Fruit fly (Drosophila melanogaster) whole organism, embryonic: ENCODE measurements around the gene CG4218.
A peak's percentile ranks its signal among the peaks of the same experiment; 100 is the strongest.

Experiments
- B-H1 ChIP-seq: fragments of 200-800 bp; sonication (Bioruptor generic); IDR thresholded peaks from 3 replicates; pipeline ENCODE4 v1.3.6; 2022; ENCODE audit warnings: missing biosample characterization, missing genetic modification characterization
- CG1024 ChIP-seq: fragments of 200-800 bp; sonication (Bioruptor generic); IDR thresholded peaks from 2 replicates; pipeline ENCODE4 v1.3.6; 2022; ENCODE audit warnings: missing biosample characterization, missing genetic modification characterization
- CG10366 ChIP-seq: fragments of 200-800 bp; sonication (Bioruptor generic); IDR thresholded peaks from 2 replicates; pipeline ENCODE4 v1.3.6; 2022; ENCODE audit warnings: missing biosample characterization, missing genetic modification characterization
- CG10462 ChIP-seq: fragments of 200-800 bp; sonication (Bioruptor generic); optimal IDR thresholded peaks from 2 replicates; lab custom pipeline; 2016; ENCODE audit warnings: missing biosample characterization, missing genetic modification characterization
- CG12769 ChIP-seq: fragments of 200-800 bp; sonication (Bioruptor generic); optimal IDR thresholded peaks from 2 replicates; lab custom pipeline; 2019; ENCODE audit warnings: missing biosample characterization, mild to moderate bottlenecking, missing genetic modification characterization, moderate library complexity
- CG13296 ChIP-seq: fragments of 200-800 bp; sonication (Bioruptor generic); optimal IDR thresholded peaks from 3 replicates; lab custom pipeline; 2018; ENCODE audit warnings: missing biosample characterization, mild to moderate bottlenecking, missing genetic modification characterization
- CG14014 ChIP-seq: fragments of 200-800 bp; sonication (Bioruptor generic); IDR thresholded peaks from 2 replicates; pipeline ENCODE4 v1.3.6; 2022; ENCODE audit warnings: missing biosample characterization, missing genetic modification characterization
- CG14441 ChIP-seq: fragments of 200-800 bp; sonication (Bioruptor generic); IDR thresholded peaks from 2 replicates; pipeline ENCODE4 v1.3.6; 2022; ENCODE audit warnings: missing biosample characterization, missing genetic modification characterization
- CG15073 ChIP-seq: fragments of 200-800 bp; sonication (Bioruptor generic); optimal IDR thresholded peaks from 2 replicates; lab custom pipeline; 2016; ENCODE audit warnings: missing biosample characterization, missing genetic modification characterization
- CG16813 ChIP-seq: fragments of 200-800 bp; sonication (Bioruptor generic); IDR thresholded peaks from 3 replicates; pipeline ENCODE4 v1.3.6; 2022; ENCODE audit warnings: missing biosample characterization, missing genetic modification characterization; ENCODE audit not compliant: partially characterized antibody
- CG16863 ChIP-seq: fragments of 200-800 bp; sonication (Bioruptor generic); optimal IDR thresholded peaks from 3 replicates; lab custom pipeline; 2016; ENCODE audit warnings: missing biosample characterization, missing genetic modification characterization
- CG17912 ChIP-seq: fragments of 200-800 bp; sonication (Bioruptor generic); optimal IDR thresholded peaks from 2 replicates; lab custom pipeline; 2018; ENCODE audit warnings: missing biosample characterization, mild to moderate bottlenecking, missing genetic modification characterization
- CG18476 ChIP-seq: fragments of 200-800 bp; sonication (Bioruptor generic); optimal IDR thresholded peaks from 2 replicates; lab custom pipeline; 2016; ENCODE audit warnings: missing biosample characterization, mild to moderate bottlenecking, missing genetic modification characterization
- CG18619 ChIP-seq: fragments of 200-800 bp; sonication (Bioruptor generic); optimal IDR thresholded peaks from 3 replicates; lab custom pipeline; 2017; ENCODE audit warnings: missing biosample characterization, mild to moderate bottlenecking, missing genetic modification characterization
- CG2875 ChIP-seq: fragments of 200-800 bp; sonication (Bioruptor generic); optimal IDR thresholded peaks from 2 replicates; lab custom pipeline; 2017; ENCODE audit warnings: missing biosample characterization, mild to moderate bottlenecking, missing genetic modification characterization, missing genetic modification reagents
- CG31441 ChIP-seq: fragments of 200-800 bp; sonication (Bioruptor generic); IDR thresholded peaks from 2 replicates; pipeline ENCODE4 v1.3.6; 2022; ENCODE audit warnings: missing biosample characterization, missing genetic modification characterization
- CG3847 ChIP-seq: fragments of 200-800 bp; sonication (Bioruptor generic); IDR thresholded peaks from 2 replicates; pipeline ENCODE4 v1.3.6; 2022; ENCODE audit warnings: missing biosample characterization, missing genetic modification characterization
- CG4424 ChIP-seq: fragments of 200-800 bp; sonication (Bioruptor generic); optimal IDR thresholded peaks from 3 replicates; lab custom pipeline; 2016; ENCODE audit warnings: missing biosample characterization, missing genetic modification characterization
- CG7372 ChIP-seq: fragments of 200-800 bp; sonication (Bioruptor generic); IDR thresholded peaks from 2 replicates; pipeline ENCODE4 v1.3.6; 2022; ENCODE audit warnings: missing biosample characterization, missing genetic modification characterization
- CG7963 ChIP-seq: fragments of 200-800 bp; sonication (Bioruptor generic); IDR thresholded peaks from 3 replicates; pipeline ENCODE4 v1.3.6; 2022; ENCODE audit warnings: missing biosample characterization, missing genetic modification characterization; ENCODE audit not compliant: partially characterized antibody
- Elba2 ChIP-seq: fragments of 200-800 bp; sonication (Bioruptor generic); optimal IDR thresholded peaks from 3 replicates; lab custom pipeline; 2016; ENCODE audit warnings: missing biosample characterization, missing genetic modification characterization
- Gug ChIP-seq: fragments of 200-800 bp; sonication (Bioruptor generic); IDR thresholded peaks from 4 replicates; pipeline ENCODE4 v1.3.6; 2022; ENCODE audit warnings: missing biosample characterization, missing genetic modification characterization
- Hmr ChIP-seq: fragments of 200-800 bp; sonication (Bioruptor generic); optimal IDR thresholded peaks from 3 replicates; lab custom pipeline; 2017; ENCODE audit warnings: mild to moderate bottlenecking, missing biosample characterization, missing genetic modification reagents, missing genetic modification characterization
- Hr39 ChIP-seq: fragments of >200 bp; optimal IDR thresholded peaks from 2 replicates; lab custom pipeline; 2017
- Mrtf ChIP-seq: fragments of 200-800 bp; sonication (Bioruptor generic); IDR thresholded peaks from 3 replicates; pipeline ENCODE4 v1.3.6; 2022; ENCODE audit warnings: missing biosample characterization, missing genetic modification characterization
- Oaz ChIP-seq: fragments of 200-800 bp; sonication (Bioruptor generic); IDR thresholded peaks from 2 replicates; pipeline ENCODE4 v1.3.6; 2022; ENCODE audit warnings: missing biosample characterization, missing genetic modification characterization
- Scr ChIP-seq: fragments of 200-800 bp; sonication (Bioruptor generic); IDR thresholded peaks from 2 replicates; pipeline ENCODE4 v1.3.6; 2022; ENCODE audit warnings: missing biosample characterization, missing genetic modification characterization; ENCODE audit not compliant: partially characterized antibody
- Sox102F ChIP-seq: fragments of 200-800 bp; sonication (Bioruptor generic); optimal IDR thresholded peaks from 2 replicates; lab custom pipeline; 2018; ENCODE audit warnings: missing biosample characterization, mild to moderate bottlenecking, missing genetic modification characterization, moderate library complexity
- Trl ChIP-seq, 3 experiments: fragments of >200 bp in 2 of 3; fragments of 200-800 bp in 1 of 3; sonication (Bioruptor generic) in 1 of 3; optimal IDR thresholded peaks; 2 replicates in 1 of 3; 3 replicates in 2 of 3; lab custom pipeline; 2016 to 2017; ENCODE audit warnings: missing biosample characterization in 1 of 3, missing genetic modification characterization in 1 of 3
- ash1 ChIP-seq: fragments of 200-800 bp; sonication (Bioruptor generic); optimal IDR thresholded peaks from 2 replicates; lab custom pipeline; 2018; ENCODE audit warnings: missing biosample characterization, mild to moderate bottlenecking, missing genetic modification characterization
- chm ChIP-seq: fragments of 200-800 bp; sonication (Bioruptor generic); IDR thresholded peaks from 2 replicates; pipeline ENCODE4 v1.3.6; 2022; ENCODE audit warnings: missing biosample characterization, missing genetic modification characterization
- crp ChIP-seq, 2 experiments: fragments of 200-800 bp; sonication (Bioruptor generic); optimal IDR thresholded peaks; 2 replicates in 1 of 2; 3 replicates in 1 of 2; lab custom pipeline; 2017; ENCODE audit warnings: missing biosample characterization in 2 of 2, missing genetic modification characterization in 2 of 2, mild to moderate bottlenecking in 1 of 2, moderate library complexity in 1 of 2
- dmrt99B ChIP-seq: fragments of 200-800 bp; sonication (Bioruptor generic); optimal IDR thresholded peaks from 2 replicates; lab custom pipeline; 2018; ENCODE audit warnings: missing biosample characterization, mild to moderate bottlenecking, missing genetic modification characterization, moderate library complexity
- gcm2 ChIP-seq: fragments of 200-800 bp; sonication (Bioruptor generic); optimal IDR thresholded peaks from 2 replicates; lab custom pipeline; 2016; ENCODE audit warnings: missing biosample characterization, missing genetic modification characterization
- grau ChIP-seq: fragments of 200-800 bp; optimal IDR thresholded peaks from 3 replicates; lab custom pipeline; 2019; ENCODE audit warnings: missing biosample characterization, mild to moderate bottlenecking, missing genetic modification characterization, moderate library complexity
- gro ChIP-seq: fragments of 200-800 bp; sonication (Bioruptor generic); optimal IDR thresholded peaks from 2 replicates; lab custom pipeline; 2016; ENCODE audit warnings: missing biosample characterization, missing genetic modification characterization
- ind ChIP-seq: fragments of 200-800 bp; sonication (Bioruptor generic); optimal IDR thresholded peaks from 3 replicates; lab custom pipeline; 2016; ENCODE audit warnings: missing biosample characterization, missing genetic modification characterization
- jigr1 ChIP-seq: fragments of 200-800 bp; sonication (Bioruptor generic); IDR thresholded peaks from 3 replicates; pipeline ENCODE4 v1.3.6; 2022; ENCODE audit warnings: missing biosample characterization, missing genetic modification characterization
- ken ChIP-seq: fragments of 200-800 bp; sonication (Bioruptor generic); IDR thresholded peaks from 3 replicates; pipeline ENCODE4 v1.3.6; 2022; ENCODE audit warnings: missing biosample characterization, missing genetic modification characterization
- kni ChIP-seq: fragments of 200-800 bp; sonication (Bioruptor generic); optimal IDR thresholded peaks from 3 replicates; lab custom pipeline; 2017; ENCODE audit warnings: mild to moderate bottlenecking, missing biosample characterization, missing genetic modification reagents, missing genetic modification characterization
- nom ChIP-seq: fragments of 200-800 bp; sonication (Bioruptor generic); optimal IDR thresholded peaks from 2 replicates; lab custom pipeline; 2017; ENCODE audit warnings: missing biosample characterization, missing genetic modification characterization, mild to moderate bottlenecking, moderate library complexity, missing genetic modification reagents
- pb ChIP-seq: fragments of 200-800 bp; sonication (Bioruptor generic); optimal IDR thresholded peaks from 3 replicates; lab custom pipeline; 2016; ENCODE audit warnings: missing biosample characterization, missing genetic modification characterization
- pum ChIP-seq: fragments of 200-800 bp; sonication (Bioruptor generic); optimal IDR thresholded peaks from 2 replicates; lab custom pipeline; 2016; ENCODE audit warnings: missing biosample characterization, missing genetic modification characterization
- ranshi ChIP-seq: fragments of 200-800 bp; sonication (Bioruptor generic); IDR thresholded peaks from 2 replicates; pipeline ENCODE4 v1.3.6; 2022; ENCODE audit warnings: missing biosample characterization, missing genetic modification characterization
- tin ChIP-seq: fragments of 200-800 bp; sonication (Bioruptor generic); optimal IDR thresholded peaks from 3 replicates; lab custom pipeline; 2016; ENCODE audit warnings: missing biosample characterization, missing genetic modification characterization
- tna ChIP-seq: fragments of 200-800 bp; sonication (Bioruptor generic); IDR thresholded peaks from 2 replicates; pipeline ENCODE4 v1.3.6; 2022; ENCODE audit warnings: missing biosample characterization, missing genetic modification characterization; ENCODE audit not compliant: partially characterized antibody
- unc-4 ChIP-seq: fragments of 200-800 bp; sonication (Bioruptor generic); IDR thresholded peaks from 2 replicates; pipeline ENCODE4 v1.3.6; 2022; ENCODE audit warnings: missing biosample characterization, missing genetic modification characterization; ENCODE audit not compliant: partially characterized antibody
- wor ChIP-seq: fragments of 200-800 bp; sonication (Bioruptor generic); IDR thresholded peaks from 2 replicates; pipeline ENCODE4 v1.3.6; 2022; ENCODE audit warnings: missing biosample characterization, missing genetic modification characterization
- z ChIP-seq: fragments of 200-800 bp; sonication (Bioruptor generic); IDR thresholded peaks from 3 replicates; pipeline ENCODE4 v1.3.6; 2022; ENCODE audit warnings: missing biosample characterization, missing genetic modification characterization
- zfh2 ChIP-seq: fragments of 200-800 bp; sonication (Bioruptor generic); optimal IDR thresholded peaks from 2 replicates; lab custom pipeline; 2016; ENCODE audit warnings: missing biosample characterization, missing genetic modification characterization

CG4218 gene

dm6 chr2L:14556811-14557210 lies 7.9 kb upstream of the CG4218 start (continued):
- TF ChIP-seq CG3847 (GFP tag; lab: Robert Waterston, UW) (no peak), CG7372 (GFP tag; lab: Robert Waterston, UW) (no peak), grau (tag; lab: Kevin White, UChicago) (peak; percentile 48), wor (GFP tag; lab: Robert Waterston, UW) (no peak), Oaz (GFP tag; lab: Robert Waterston, UW) (no peak), CG16813 (no peak), Hr39 (lab: Kevin White, UChicago) (no peak), CG18476 (peak; percentile 88), tna (GFP tag; lab: Robert Waterston, UW) (no peak), CG14441 (GFP tag; lab: Robert Waterston, UW) (peak; percentile 11; the same call in 1 of the 2 replicates), pb (GFP tag; lab: Kevin White, UChicago) (peak; percentile 75), pum (GFP tag; lab: Kevin White, UChicago) (peak; percentile 72), Elba2 (GFP tag; lab: Kevin White, UChicago) (no peak), kni (GFP tag; lab: Kevin White, UChicago) (peak; percentile 90), jigr1 (no peak), CG13296 (GFP tag; lab: Kevin White, UChicago) (peak; percentile 47), ind (GFP tag; lab: Kevin White, UChicago) (no peak), Scr (no peak), dmrt99B (tag; lab: Kevin White, UChicago) (peak; percentile 58), CG10366 (peak; percentile 44; the same call in 1 of the 2 replicates), CG17912 (peak; percentile 25), ash1 (GFP tag; lab: Kevin White, UChicago) (peak; percentile 34), CG1024 (peak; percentile 87), CG7963 (GFP tag; lab: Robert Waterston, UW) (no peak), CG16863 (GFP tag; lab: Kevin White, UChicago) (peak; percentile 87), crp (GFP tag; optimal IDR thresholded peaks at IDR 0.05; lab: Kevin White, UChicago) (peak in 1 of 2 experiments; percentile 38), ken (GFP tag; lab: Robert Waterston, UW) (peak; percentile 49; the same call in 2 of the 3 replicates), CG4424 (GFP tag; lab: Kevin White, UChicago) (peak; percentile 63), ranshi (GFP tag; lab: Robert Waterston, UW) (peak; percentile 73; the same call in 1 of the 2 replicates), gro (GFP tag; lab: Kevin White, UChicago) (peak; percentile 27), unc-4 (GFP tag; lab: Robert Waterston, UW) (no peak), CG14014 (GFP tag; lab: Robert Waterston, UW) (peak; percentile 67; the same call in 1 of the 2 replicates), tin (peak; percentile 56), CG15073 (GFP tag; lab: Kevin White, UChicago) (peak; percentile 14), gcm2 (GFP tag; lab: Kevin White, UChicago) (peak; percentile 70), Sox102F (GFP tag; lab: Kevin White, UChicago) (peak; percentile 45), CG12769 (peak; percentile 61), Gug (GFP tag; lab: Robert Waterston, UW) (no peak), zfh2 (GFP tag; lab: Kevin White, UChicago) (no peak), z (GFP tag; lab: Robert Waterston, UW) (peak; percentile 37; the same call in 1 of the 3 replicates), nom (no peak), CG31441 (GFP tag; lab: Robert Waterston, UW) (peak; percentile 72; the same call in 1 of the 2 replicates), CG2875 (peak; percentile 96), Mrtf (GFP tag; lab: Robert Waterston, UW) (0 out of 3 replicates have a peak, but pooled peaks have one; percentile 5), Hmr (peak; percentile 71), CG10462 (GFP tag; lab: Kevin White, UChicago) (peak; percentile 91), Trl (optimal IDR thresholded peaks at IDR 0.05; lab: Kevin White, UChicago) (no peak), Trl (GFP tag; optimal IDR thresholded peaks at IDR 0.05; lab: Kevin White, UChicago) (peak; percentile 94), B-H1 (GFP tag; lab: Robert Waterston, UW) (peak; percentile 31; the same call in 1 of the 3 replicates), CG18619 (peak; percentile 88), chm (GFP tag; lab: Robert Waterston, UW) (peak; percentile 97; the same call in 1 of the 2 replicates)
